Fruit fly (Drosophila melanogaster): ENCODE data around the gene CG6769.
A peak's percentile ranks its signal among the peaks of the same experiment; 100 is the strongest.

The CG6769 gene

dm6 chrX:17880269-17880889, 19.6 kb downstream of the CG6769 start (continued):
- peak; percentile 83 for TF ChIP-seq CG8765 (GFP tag; IDR thresholded peaks at IDR 0.05)
- TF ChIP-seq CG11504 (tag; optimal IDR thresholded peaks at IDR 0.05) = peak; percentile 94
- TF ChIP-seq eyg (GFP tag; optimal IDR thresholded peaks at IDR 0.05) = peak; percentile 89
- peak; percentile 95 for TF ChIP-seq CG9609 (GFP tag; optimal IDR thresholded peaks at IDR 0.05)
- peak; percentile 90 for TF ChIP-seq ham (GFP tag; IDR thresholded peaks at IDR 0.05)
- TF ChIP-seq ssp (GFP tag; IDR thresholded peaks at IDR 0.05) = peak; percentile 86
- peak; percentile 93 for TF ChIP-seq Taf1 (GFP tag; IDR thresholded peaks at IDR 0.05)
- TF ChIP-seq CG1024 (GFP tag; IDR thresholded peaks at IDR 0.05) = peak; percentile 87
- TF ChIP-seq CG4854 (GFP tag; optimal IDR thresholded peaks at IDR 0.05) = peak; percentile 85
- TF ChIP-seq al (GFP tag; IDR thresholded peaks at IDR 0.05) = peak; percentile 93
- TF ChIP-seq usp (GFP tag; optimal IDR thresholded peaks at IDR 0.05) = no peak
- TF ChIP-seq pfk (GFP tag; optimal IDR thresholded peaks at IDR 0.05) = peak; percentile 7
- peak; percentile 83 for TF ChIP-seq CG15514 (GFP tag; optimal IDR thresholded peaks at IDR 0.05)
- TF ChIP-seq CG10209 (GFP tag; optimal IDR thresholded peaks at IDR 0.05) = peak; percentile 93
- TF ChIP-seq CG5953 (GFP tag; IDR thresholded peaks at IDR 0.05) = peak; percentile 93
- TF ChIP-seq croc (GFP tag; conservative IDR thresholded peaks at IDR 0.05) = peak; percentile 88
- TF ChIP-seq CG8290 (GFP tag; optimal IDR thresholded peaks at IDR 0.05) = peak; percentile 87
- peak; percentile 68 to 99 for TF ChIP-seq CG8290 (tag; optimal IDR thresholded peaks at IDR 0.05)
- peak; percentile 87 for TF ChIP-seq NC2β (GFP tag; optimal IDR thresholded peaks at IDR 0.05)
- TF ChIP-seq Hr51 (GFP tag; optimal IDR thresholded peaks at IDR 0.05) = peak; percentile 94 to 95
- TF ChIP-seq pho (GFP tag; optimal IDR thresholded peaks at IDR 0.05) = peak; percentile 96
- TF ChIP-seq ken (GFP tag; IDR thresholded peaks at IDR 0.05) = peak; percentile 97
- TF ChIP-seq ap (GFP tag; IDR thresholded peaks at IDR 0.05) = peak; percentile 90
- TF ChIP-seq Blimp-1 (GFP tag; optimal IDR thresholded peaks at IDR 0.05) = peak; percentile 88
- TF ChIP-seq Spps (tag; optimal IDR thresholded peaks at IDR 0.05) = peak; percentile 40

- TF ChIP-seq oc (tag; optimal IDR thresholded peaks at IDR 0.05) (no peak), jing (GFP tag; optimal IDR thresholded peaks at IDR 0.05) (no peak), tx (GFP tag; optimal IDR thresholded peaks at IDR 0.05) (peak; percentile 16), CG10366 (GFP tag; IDR thresholded peaks at IDR 0.05) (peak; percentile 62), chn (GFP tag; optimal IDR thresholded peaks at IDR 0.05) (no peak), CG12391 (tag; optimal IDR thresholded peaks at IDR 0.05) (peak; percentile 29), dimm (GFP tag; IDR thresholded peaks at IDR 0.05) (no peak), dpn (GFP tag; optimal IDR thresholded peaks at IDR 0.05) (peak; percentile 49 to 62), CG11456 (GFP tag; IDR thresholded peaks at IDR 0.05) (0 out of 3 replicates have a peak, but pooled peaks have one; percentile 67), Drgx (GFP tag; IDR thresholded peaks at IDR 0.05) (peak; percentile 79), en (GFP tag; optimal IDR thresholded peaks at IDR 0.05) (no peak), TFAM (GFP tag; optimal IDR thresholded peaks at IDR 0.05) (no peak), CG8944 (GFP tag; optimal IDR thresholded peaks at IDR 0.05) (peak; percentile 43), CG14050 (GFP tag; IDR thresholded peaks at IDR 0.05) (peak; percentile 48; the same call in 2 of the 3 replicates), CG11723 (GFP tag; optimal IDR thresholded peaks at IDR 0.05) (no peak), nau (GFP tag; optimal IDR thresholded peaks at IDR 0.05) (no peak), Atf6 (GFP tag; IDR thresholded peaks at IDR 0.05) (peak; percentile 61; the same call in 1 of the 2 replicates), Hr78 (GFP tag; optimal IDR thresholded peaks at IDR 0.05) (no peak), bsh (GFP tag; optimal IDR thresholded peaks at IDR 0.05) (peak in 1 of 2 experiments; percentile 10), emc (GFP tag; optimal IDR thresholded peaks at IDR 0.05) (peak; percentile 51), H2.0 (GFP tag; IDR thresholded peaks at IDR 0.05) (0 out of 2 replicates have a peak, but pooled peaks have one; percentile 34), gce (GFP tag; IDR thresholded peaks at IDR 0.05) (0 out of 3 replicates have a peak, but pooled peaks have one; percentile 17), abd-A (tag; optimal IDR thresholded peaks at IDR 0.05) (no peak)
Measured at dm6 chrX:17881138-17882121, 20.6 kb downstream of the CG6769 start.

Measured in whole organism, embryonic.